Worm (Caenorhabditis elegans) whole organism, midembryonic: ENCODE measurements around the gene nlp-36.

Experiments used
- T22C8.4 ChIP-seq: fragments of 200-800 bp; sonication (Bioruptor generic); IDR thresholded peaks from 2 replicates; pipeline ENCODE4 v1.3.6; 2022; ENCODE audit warnings: missing genetic modification characterization, missing compliant biosample characterization
- cog-1 ChIP-seq: sonication (generic microtip); optimal IDR thresholded peaks from 2 replicates; lab custom pipeline; 2016; ENCODE audit warnings: missing genetic modification characterization, missing compliant biosample characterization
- flt-1 ChIP-seq: fragments of 200-800 bp; sonication (Bioruptor generic); IDR thresholded peaks from 2 replicates; pipeline ENCODE4 v1.3.6; 2022; ENCODE audit warnings: missing genetic modification characterization, missing compliant biosample characterization
- med-1 ChIP-seq: sonication (generic microtip); optimal IDR thresholded peaks from 2 replicates; lab custom pipeline; 2017; ENCODE audit warnings: missing genetic modification characterization, mild to moderate bottlenecking, missing compliant biosample characterization, antibody characterized with exemption, missing genetic modification reagents; ENCODE audit not compliant: insufficient read depth
- tab-1 ChIP-seq: fragments of 200-800 bp; sonication (Bioruptor generic); IDR thresholded peaks from 2 replicates; pipeline ENCODE4 v1.3.6; 2022; ENCODE audit warnings: missing genetic modification characterization, missing compliant biosample characterization
- ztf-23 ChIP-seq: fragments of 200-800 bp; sonication (Bioruptor generic); IDR thresholded peaks from 2 replicates; pipeline ENCODE4 v1.3.6; 2022; ENCODE audit warnings: missing genetic modification reagents, missing genetic modification characterization, missing compliant biosample characterization
- ztf-29 ChIP-seq: fragments of 200-800 bp; sonication (Bioruptor generic); IDR thresholded peaks from 2 replicates; pipeline ENCODE4 v1.3.6; 2022; ENCODE audit warnings: missing genetic modification reagents, missing genetic modification characterization, missing compliant biosample characterization

DNA sequence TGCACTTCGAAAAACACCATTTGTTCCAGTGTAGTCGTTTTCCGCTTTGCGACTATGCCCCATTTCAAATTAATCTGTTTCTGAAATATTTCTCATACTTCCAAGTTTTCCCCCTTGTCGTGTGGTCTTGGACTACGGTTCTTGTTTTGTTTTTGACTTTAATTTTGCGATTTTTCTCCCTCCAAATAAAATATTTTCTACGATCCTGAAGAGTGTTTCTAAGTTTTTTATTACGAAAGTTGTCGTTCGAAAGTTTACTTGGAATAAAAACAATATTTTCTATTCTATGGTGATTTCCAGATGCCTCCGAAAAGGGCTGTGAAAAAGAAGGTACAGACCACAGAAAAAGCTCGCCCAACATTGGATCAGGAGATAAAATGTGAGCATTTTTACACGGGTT is 20.7 kb upstream of the nlp-36 start, which contains the start of gene tag-342:
- TF ChIP-seq tab-1 (GFP tag; lab: Robert Waterston, UW) (no peak), ztf-29 (GFP tag; lab: Robert Waterston, UW) (no peak), flt-1 (no peak), cog-1 (no peak), T22C8.4 (GFP tag; lab: Robert Waterston, UW) (no peak), ztf-23 (GFP tag; lab: Robert Waterston, UW) (no peak), med-1 (no peak)
